Fruit fly (Drosophila melanogaster): Measurements from ENCODE around the gene PPP4R2r.

Gene PPP4R2r

DNA sequence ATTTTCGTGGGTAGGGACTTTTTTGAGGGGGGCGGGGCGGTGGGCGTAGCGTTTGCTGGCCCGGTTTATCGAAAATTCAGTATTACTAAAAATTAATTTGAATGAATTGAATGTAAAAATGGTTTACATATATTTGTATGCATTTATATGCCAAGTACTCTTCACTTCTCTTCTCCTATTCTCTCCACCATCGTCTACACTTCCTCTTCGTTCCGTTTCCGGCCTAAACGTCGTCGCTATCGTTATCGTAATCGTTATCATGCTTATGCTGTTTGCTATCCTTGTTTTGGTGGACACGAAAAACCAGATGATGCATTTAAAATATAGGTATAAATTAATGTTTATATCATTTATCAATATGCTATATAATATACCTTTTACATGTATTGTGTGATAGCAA is 16.7 kb upstream of the PPP4R2r start:
- TF ChIP-seq CG14655 (GFP tag; optimal IDR thresholded peaks at IDR 0.05) = no peak
- TF ChIP-seq CG34367 (tag; optimal IDR thresholded peaks at IDR 0.05) = peak; percentile 2

DNA sequence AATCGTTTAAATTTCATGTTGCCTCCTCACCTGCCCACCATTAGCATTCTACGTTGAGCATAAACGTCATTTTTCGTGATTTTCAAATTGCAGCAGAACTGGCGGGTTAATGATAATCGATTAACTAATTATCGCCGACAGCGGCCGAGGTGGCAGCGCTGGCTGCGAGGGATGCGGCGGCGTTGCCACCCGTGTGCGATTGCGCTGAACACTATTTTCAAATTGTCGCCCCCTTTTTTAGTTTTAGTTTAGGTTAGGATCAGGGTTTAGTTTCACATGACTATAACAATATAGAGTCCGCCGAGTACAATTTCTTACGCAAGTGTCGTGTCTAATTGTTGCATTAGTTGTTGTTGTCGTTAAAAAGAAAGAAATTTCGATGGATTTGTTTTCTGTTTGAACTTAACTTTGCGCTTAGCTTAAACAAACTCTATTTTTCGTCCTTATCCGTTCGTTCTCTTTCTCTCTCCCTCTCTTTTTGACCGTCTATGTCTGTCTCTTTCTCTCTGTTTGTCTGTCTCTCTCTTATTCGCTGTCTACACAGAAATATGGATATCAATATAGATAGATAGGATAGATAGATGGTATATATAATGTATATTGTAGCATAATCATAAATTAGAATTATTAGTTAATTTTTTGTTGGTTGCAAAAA is 15.5 kb upstream of the PPP4R2r start:
- TF ChIP-seq CG4496 (GFP tag; IDR thresholded peaks at IDR 0.05) = 0 out of 3 replicates have a peak, but pooled peaks have one; percentile 22
- TF ChIP-seq Snoo (tag; optimal IDR thresholded peaks at IDR 0.05) = no peak
- no peak for TF ChIP-seq CG12605 (GFP tag; IDR thresholded peaks at IDR 0.05)
- TF ChIP-seq fd96Ca (GFP tag; IDR thresholded peaks at IDR 0.05) = peak; percentile 40; the same call in 1 of the 3 replicates
- no peak for TF ChIP-seq CG10348 (GFP tag; IDR thresholded peaks at IDR 0.05)

DNA sequence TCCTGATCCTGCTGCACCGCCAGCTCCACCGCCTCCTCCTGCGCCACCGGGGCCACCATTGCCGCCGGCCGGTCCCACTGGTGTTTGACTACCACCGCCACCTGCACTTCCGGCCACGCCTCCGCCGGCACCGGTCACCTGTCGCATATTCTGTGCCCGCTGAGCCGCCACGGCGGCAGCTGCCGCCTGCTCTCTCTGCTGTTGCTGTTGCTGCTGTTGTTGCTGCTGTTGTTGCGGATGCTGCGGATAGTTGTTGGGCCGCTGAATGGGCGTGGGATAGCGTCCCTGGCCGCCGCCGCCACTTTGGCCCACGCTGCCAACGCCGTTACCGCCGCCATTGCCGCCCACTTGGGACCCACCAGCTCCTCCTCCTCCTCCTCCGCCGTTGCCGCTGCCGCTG is 14.1 kb upstream of the PPP4R2r start:
- TF ChIP-seq CG8301 (tag; optimal IDR thresholded peaks at IDR 0.05) = no peak
- no peak for TF ChIP-seq CG4496 (GFP tag; IDR thresholded peaks at IDR 0.05)
- no peak for TF ChIP-seq fd96Ca (GFP tag; IDR thresholded peaks at IDR 0.05)
- no peak for TF ChIP-seq CG14655 (GFP tag; optimal IDR thresholded peaks at IDR 0.05)
- no peak for TF ChIP-seq CG32121 (GFP tag; IDR thresholded peaks at IDR 0.05)
- no peak for TF ChIP-seq CG8159 (tag; optimal IDR thresholded peaks at IDR 0.05)
- no peak for TF ChIP-seq Pif1B (GFP tag; optimal IDR thresholded peaks at IDR 0.05)
- no peak for TF ChIP-seq CG15710 (tag; optimal IDR thresholded peaks at IDR 0.05)
- no peak for TF ChIP-seq CG34367 (tag; optimal IDR thresholded peaks at IDR 0.05)
- TF ChIP-seq CG10348 (GFP tag; IDR thresholded peaks at IDR 0.05) = no peak
- no peak for TF ChIP-seq Snoo (tag; optimal IDR thresholded peaks at IDR 0.05)
- no peak for TF ChIP-seq EcR (GFP tag; optimal IDR thresholded peaks at IDR 0.05)
- no peak for TF ChIP-seq CG17806 (tag; optimal IDR thresholded peaks at IDR 0.05)

DNA sequence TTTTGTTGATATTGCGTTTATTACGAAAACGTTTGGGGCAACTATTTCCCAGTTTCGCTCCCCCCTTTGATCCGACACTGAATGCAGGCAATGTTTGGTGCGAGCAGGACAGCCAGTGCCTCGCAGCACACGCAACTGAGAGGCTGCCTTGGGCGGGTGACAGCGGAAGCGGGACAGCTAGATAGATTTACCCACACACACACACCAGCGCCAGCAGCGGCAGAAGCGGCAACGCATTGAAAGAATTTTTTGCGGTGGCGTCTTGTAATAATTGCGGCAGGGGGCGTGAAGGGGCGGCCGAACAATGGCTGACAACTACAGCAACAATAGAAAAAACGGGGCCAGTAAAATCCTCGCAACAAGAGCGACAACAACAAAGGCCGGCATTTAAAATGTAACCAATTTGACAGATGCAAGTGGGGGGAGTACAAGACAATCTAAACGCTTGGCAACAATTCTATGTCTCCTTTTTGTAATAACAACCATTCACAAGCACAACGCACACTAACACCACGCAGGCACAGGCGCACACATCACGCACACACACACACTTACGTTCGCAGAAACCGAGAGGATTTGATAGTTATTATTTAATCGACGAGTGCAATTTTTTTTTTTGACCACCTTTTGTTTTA is 5.9 kb upstream of the PPP4R2r start:
- no peak for TF ChIP-seq Pif1B (GFP tag; optimal IDR thresholded peaks at IDR 0.05)
- TF ChIP-seq CG14655 (GFP tag; optimal IDR thresholded peaks at IDR 0.05) = no peak
- TF ChIP-seq CG13204 (GFP tag; optimal IDR thresholded peaks at IDR 0.05) = peak; percentile 84
- TF ChIP-seq D1 (tag; optimal IDR thresholded peaks at IDR 0.05) = no peak
- peak; percentile 64 for TF ChIP-seq EcR (GFP tag; optimal IDR thresholded peaks at IDR 0.05)
- TF ChIP-seq Ets98B (GFP tag; IDR thresholded peaks at IDR 0.05) = 0 out of 2 replicates have a peak, but pooled peaks have one; percentile 28
- TF ChIP-seq CG15710 (tag; optimal IDR thresholded peaks at IDR 0.05) = peak; percentile 10
- no peak for TF ChIP-seq CG10348 (GFP tag; IDR thresholded peaks at IDR 0.05)
- no peak for TF ChIP-seq Snoo (tag; optimal IDR thresholded peaks at IDR 0.05)
- peak; percentile 67; the same call in 2 of the 3 replicates for TF ChIP-seq fd96Ca (GFP tag; IDR thresholded peaks at IDR 0.05)
- no peak for TF ChIP-seq CG8159 (tag; optimal IDR thresholded peaks at IDR 0.05)
- 0 out of 2 replicates have a peak, but pooled peaks have one; percentile 22 for TF ChIP-seq CG32121 (GFP tag; IDR thresholded peaks at IDR 0.05)

DNA sequence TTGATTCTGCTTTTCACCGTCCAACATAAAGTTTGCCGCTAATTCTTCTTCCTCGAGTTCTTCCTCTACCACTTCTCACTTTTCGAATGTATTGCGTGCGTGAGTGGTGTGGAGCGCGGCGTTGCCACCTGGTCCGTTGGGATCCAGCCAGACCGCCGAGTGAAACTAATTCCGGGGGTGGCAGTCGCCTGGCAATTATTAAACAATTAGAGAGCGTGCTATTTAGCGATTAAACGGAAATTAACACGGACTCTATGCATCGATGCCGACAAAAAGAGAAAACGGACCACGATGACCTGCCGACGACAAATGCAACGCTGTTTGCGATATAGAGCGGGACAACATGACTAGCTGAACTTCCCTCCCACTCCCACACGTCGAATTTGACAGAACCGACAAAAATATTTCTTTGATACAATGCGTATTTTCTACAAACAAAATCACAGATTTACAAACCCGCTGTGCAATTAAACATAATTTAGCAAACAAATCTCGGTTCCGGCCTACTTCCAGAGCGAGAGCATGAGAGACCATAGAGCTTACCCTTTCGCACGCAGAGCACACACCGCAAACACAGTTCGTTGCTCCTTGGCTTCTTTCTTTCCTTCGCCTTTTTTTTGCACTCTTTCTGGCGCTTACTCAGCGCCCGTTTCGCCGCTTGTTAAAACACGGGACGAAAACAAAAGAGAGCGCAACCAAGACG is 5.0 kb upstream of the PPP4R2r start, which contains the start of gene CG2889:
CG2889 (plus strand) TSS at position 429 of the 703 bp plus-strand sequence.
- TF ChIP-seq EcR (GFP tag; optimal IDR thresholded peaks at IDR 0.05) (peak; percentile 96), Snoo (tag; optimal IDR thresholded peaks at IDR 0.05) (no peak), fd96Ca (GFP tag; IDR thresholded peaks at IDR 0.05) (0 out of 3 replicates have a peak, but pooled peaks have one; percentile 30)

DNA sequence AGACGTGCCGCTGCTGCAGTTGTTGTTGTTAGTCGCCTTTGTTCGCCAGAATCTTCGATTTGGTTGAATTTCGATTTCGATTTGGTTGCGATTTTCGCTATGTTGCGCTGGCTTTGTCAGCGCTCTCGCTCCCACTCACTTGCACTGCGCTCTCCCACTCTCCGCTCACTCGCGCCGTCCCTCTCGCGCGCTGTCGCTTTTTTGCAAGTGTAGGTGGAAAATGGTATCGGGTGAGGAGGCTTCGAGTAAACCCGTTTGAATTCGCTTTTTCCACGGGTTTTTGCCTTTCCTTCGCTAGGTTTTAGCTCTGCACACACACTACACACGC is 4.5 kb upstream of the PPP4R2r start:
- TF ChIP-seq CG8159 (tag; optimal IDR thresholded peaks at IDR 0.05) = no peak
- TF ChIP-seq EcR (GFP tag; optimal IDR thresholded peaks at IDR 0.05) = peak; percentile 87

DNA sequence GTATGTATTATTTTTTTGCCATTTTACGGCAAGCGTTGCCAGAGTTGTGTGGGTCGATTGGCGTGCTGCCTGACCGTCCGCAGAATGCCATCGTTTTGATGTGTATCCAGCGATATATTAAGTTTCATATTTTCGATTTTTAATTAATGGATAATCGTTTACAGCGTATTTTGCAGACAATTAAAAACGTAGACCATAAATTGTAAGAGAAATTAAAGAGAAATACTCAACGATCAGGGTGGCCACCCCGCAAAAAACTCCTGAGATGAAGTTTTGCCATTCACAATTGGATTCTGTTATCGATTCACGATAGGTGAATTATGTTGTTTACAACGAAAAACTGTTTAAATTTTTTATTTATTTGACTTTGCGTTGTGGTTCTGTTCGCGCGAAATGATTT is 4.0 kb upstream of the PPP4R2r start, which contains the start of gene nocte:
nocte (minus strand) TSS at position 51 of the 400 bp plus-strand sequence.
- TF ChIP-seq CG4496 (GFP tag; IDR thresholded peaks at IDR 0.05) (0 out of 3 replicates have a peak, but pooled peaks have one; percentile 16), CG12605 (GFP tag; IDR thresholded peaks at IDR 0.05) (no peak), EcR (GFP tag; optimal IDR thresholded peaks at IDR 0.05) (no peak), Ets98B (GFP tag; IDR thresholded peaks at IDR 0.05) (no peak), rn (GFP tag; IDR thresholded peaks at IDR 0.05) (no peak), Snoo (tag; optimal IDR thresholded peaks at IDR 0.05) (no peak)
